Worm (Caenorhabditis elegans): ENCODE results near the gene D1025.1.

The D1025.1 gene

ce11 chrX:14539468-14539867 lies 18.9 kb downstream of the D1025.1 start (continued):
- TF ChIP-seq rbr-2 (tag; optimal IDR thresholded peaks at IDR 0.05): no peak
- TF ChIP-seq lin-15B (tag; optimal IDR thresholded peaks at IDR 0.05): no peak
- no peak for TF ChIP-seq hif-1 (tag; optimal IDR thresholded peaks at IDR 0.05)
- TF ChIP-seq lin-1 (GFP tag; IDR thresholded peaks at IDR 0.05): peak; percentile 68; the same call in 1 of the 2 replicates
- peak; percentile 73 for TF ChIP-seq pqm-1 (tag; optimal IDR thresholded peaks at IDR 0.05)
- TF ChIP-seq ceh-44 (GFP tag; IDR thresholded peaks at IDR 0.05): no peak
- TF ChIP-seq lim-7 (GFP tag; IDR thresholded peaks at IDR 0.05): no peak
- peak; percentile 44 for TF ChIP-seq hlh-30 (tag; optimal IDR thresholded peaks at IDR 0.05; ENCODE audit: insufficient read depth)
- TF ChIP-seq daf-12 (tag; optimal IDR thresholded peaks at IDR 0.05): no peak
- peak in 1 of 2 experiments; percentile 19 for TF ChIP-seq daf-16 (GFP tag; optimal IDR thresholded peaks at IDR 0.05)
- TF ChIP-seq daf-16 (tag; optimal IDR thresholded peaks at IDR 0.05): peak; percentile 97
- TF ChIP-seq Y75B8A.6 (GFP tag; IDR thresholded peaks at IDR 0.05): no peak
- TF ChIP-seq spr-3 (GFP tag; optimal IDR thresholded peaks at IDR 0.05): no peak
- TF ChIP-seq vab-7 (GFP tag; IDR thresholded peaks at IDR 0.05): no peak
- TF ChIP-seq nhr-25 (tag; optimal IDR thresholded peaks at IDR 0.05; ENCODE audit: borderline replicate concordance, insufficient read depth): no peak
- TF ChIP-seq nhr-28 (tag; optimal IDR thresholded peaks at IDR 0.05): peak; percentile 49
- no peak for TF ChIP-seq saeg-2 (GFP tag; IDR thresholded peaks at IDR 0.05)
- peak; percentile 21 for TF ChIP-seq nhr-102 (tag; optimal IDR thresholded peaks at IDR 0.05)
- peak; percentile 82 for TF ChIP-seq hlh-11 (tag; optimal IDR thresholded peaks at IDR 0.05)
- TF ChIP-seq ceh-20 (GFP tag; IDR thresholded peaks at IDR 0.05): no peak
- TF ChIP-seq dmd-9 (GFP tag; IDR thresholded peaks at IDR 0.05): no peak
- no peak for TF ChIP-seq aha-1 (tag)
- no peak for TF ChIP-seq ZK546.5 (tag; optimal IDR thresholded peaks at IDR 0.05)
- no peak for TF ChIP-seq Y48G9A.11 (GFP tag; IDR thresholded peaks at IDR 0.05)
- no peak for TF ChIP-seq ceh-32 (tag; optimal IDR thresholded peaks at IDR 0.05; ENCODE audit: poor library complexity)
- no peak for TF ChIP-seq ces-1 (GFP tag; optimal IDR thresholded peaks at IDR 0.05)
- no peak for TF ChIP-seq zip-11 (GFP tag; IDR thresholded peaks at IDR 0.05)
- no peak for TF ChIP-seq F44E2.7 (GFP tag; IDR thresholded peaks at IDR 0.05)
- no peak for TF ChIP-seq jun-1 (tag; optimal IDR thresholded peaks at IDR 0.05)
- no peak for TF ChIP-seq zfp-2 (tag; optimal IDR thresholded peaks at IDR 0.05)
- no peak for TF ChIP-seq nhr-11 (tag; optimal IDR thresholded peaks at IDR 0.05)
- no peak for TF ChIP-seq skn-1 (tag; optimal IDR thresholded peaks at IDR 0.05)
- peak; percentile 91 for TF ChIP-seq dmd-6 (GFP tag; IDR thresholded peaks at IDR 0.05)
- TF ChIP-seq nhr-10 (tag; optimal IDR thresholded peaks at IDR 0.05): no peak
- no peak for TF ChIP-seq ZK337.2 (GFP tag; IDR thresholded peaks at IDR 0.05)
- TF ChIP-seq daf-19 (GFP tag; conservative IDR thresholded peaks at IDR 0.05): no peak
- no peak for TF ChIP-seq ctbp-1 (GFP tag; IDR thresholded peaks at IDR 0.05)
- no peak for TF ChIP-seq nhr-237 (tag; optimal IDR thresholded peaks at IDR 0.05)
- no peak for TF ChIP-seq set-16 (GFP tag; IDR thresholded peaks at IDR 0.05)
- TF ChIP-seq ztf-11 (tag; optimal IDR thresholded peaks at IDR 0.05): no peak
- no peak for TF ChIP-seq T20F7.1 (GFP tag; optimal IDR thresholded peaks at IDR 0.05)
- no peak for TF ChIP-seq attf-4 (tag; optimal IDR thresholded peaks at IDR 0.05)
- no peak for TF ChIP-seq nhr-76 (tag; optimal IDR thresholded peaks at IDR 0.05)
- TF ChIP-seq lin-29 (GFP tag; IDR thresholded peaks at IDR 0.05): no peak
- no peak for TF ChIP-seq egl-43 (GFP tag; IDR thresholded peaks at IDR 0.05)
- no peak for TF ChIP-seq dpl-1 (GFP tag; optimal IDR thresholded peaks at IDR 0.05)
- no peak for TF ChIP-seq lin-38 (GFP tag; IDR thresholded peaks at IDR 0.05)
- TF ChIP-seq Y5F2A.4 (GFP tag; optimal IDR thresholded peaks at IDR 0.05): no peak
- no peak for TF ChIP-seq zip-2 (tag; optimal IDR thresholded peaks at IDR 0.05)
- no peak for TF ChIP-seq ama-1 (optimal IDR thresholded peaks at IDR 0.05)
- no peak for TF ChIP-seq mep-1 (tag; optimal IDR thresholded peaks at IDR 0.05)
- no peak for TF ChIP-seq zfp-3 (GFP tag; conservative IDR thresholded peaks at IDR 0.05)
- no peak for TF ChIP-seq daf-8 (GFP tag; IDR thresholded peaks at IDR 0.05)

Data from whole organism, L4 larva.